Worm (Caenorhabditis elegans) whole organism, mixed stage, embryonic: ENCODE measurements around the gene ZK792.1.

ENCODE experiments used
- elt-3 ChIP-seq: fragments of 150-350 bp; optimal IDR thresholded peaks from 2 replicates; lab custom pipeline; 2014; ENCODE audit warnings: missing biosample characterization, missing genetic modification characterization
- nhr-237 ChIP-seq: fragments of 150-350 bp; optimal IDR thresholded peaks from 2 replicates; lab custom pipeline; 2014; ENCODE audit warnings: missing biosample characterization, missing genetic modification characterization
- nhr-28 ChIP-seq: fragments of 150-350 bp; optimal IDR thresholded peaks from 2 replicates; lab custom pipeline; 2014; ENCODE audit warnings: missing biosample characterization, missing genetic modification characterization
- nhr-76 ChIP-seq: sonication (generic microtip); optimal IDR thresholded peaks from 2 replicates; lab custom pipeline; 2017; ENCODE audit warnings: missing biosample characterization, missing genetic modification characterization
- pha-4 ChIP-seq: fragments of 150-350 bp; optimal IDR thresholded peaks from 2 replicates; lab custom pipeline; 2018; ENCODE audit warnings: missing biosample characterization, missing genetic modification reagents, missing genetic modification characterization
- snpc-4 ChIP-seq: fragments of 150-350 bp; optimal IDR thresholded peaks from 2 replicates; lab custom pipeline; 2014; ENCODE audit warnings: missing biosample characterization, missing genetic modification characterization
- unc-62 ChIP-seq: fragments of 150-350 bp; optimal IDR thresholded peaks from 2 replicates; lab custom pipeline; 2014; ENCODE audit warnings: missing biosample characterization, missing genetic modification reagents, missing genetic modification characterization
- zip-8 ChIP-seq: fragments of 150-350 bp; optimal IDR thresholded peaks from 2 replicates; lab custom pipeline; 2014; ENCODE audit warnings: missing biosample characterization, missing genetic modification characterization

- TF ChIP-seq unc-62 (GFP tag; lab: Kevin White, UChicago) (no peak), nhr-237 (tag; lab: Kevin White, UChicago) (no peak), nhr-28 (no peak), snpc-4 (tag; lab: Kevin White, UChicago) (no peak), zip-8 (tag; lab: Kevin White, UChicago) (no peak), pha-4 (tag; lab: Kevin White, UChicago) (no peak), elt-3 (tag; lab: Kevin White, UChicago) (no peak), nhr-76 (tag; lab: Kevin White, UChicago) (no peak)
Measured at ce11 chrIV:11665010-11665409, 5.4 kb downstream of the ZK792.1 start, which contains the start of gene ZK809.9.
